Worm (Caenorhabditis elegans): ENCODE results near the gene rla-2.

DNA sequence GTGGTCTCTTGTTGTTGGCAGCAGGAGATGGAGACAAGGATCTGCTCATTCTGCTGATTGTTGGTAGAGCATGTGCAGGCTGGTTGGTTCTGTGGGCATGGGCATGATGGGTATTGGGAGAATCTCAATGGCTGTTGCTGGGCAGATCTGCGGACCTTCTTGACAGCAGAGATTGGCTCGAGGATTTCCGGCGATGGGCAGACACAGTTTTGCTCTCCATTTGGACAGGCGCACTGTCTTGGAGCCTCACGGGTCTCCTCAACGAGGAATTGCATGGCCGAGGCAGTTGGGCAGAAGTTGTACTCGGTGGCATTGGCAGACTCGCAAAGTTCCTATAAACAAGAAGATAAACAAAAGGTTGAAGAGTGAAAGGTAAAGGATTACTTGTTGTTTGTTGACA lies 39.5 kb downstream of the rla-2 start:
- TF ChIP-seq attf-6 (GFP tag; IDR thresholded peaks at IDR 0.05) = no peak
- no peak for TF ChIP-seq T26A5.8 (tag; optimal IDR thresholded peaks at IDR 0.05)
- no peak for TF ChIP-seq unc-62 (GFP tag; optimal IDR thresholded peaks at IDR 0.05)
- TF ChIP-seq tlf-1 (GFP tag; optimal IDR thresholded peaks at IDR 0.05) = no peak

Measured in whole organism, young adult.